Fruit fly (Drosophila melanogaster): ENCODE measurements around the gene mRpL14.

dm6 chrX:2350228-2350564 lies 5.7 kb upstream of the mRpL14 start:
- TF ChIP-seq ey (GFP tag; optimal IDR thresholded peaks at IDR 0.05) = no peak
- TF ChIP-seq h (GFP tag; optimal IDR thresholded peaks at IDR 0.05) = no peak
- no peak for TF ChIP-seq OdsH (GFP tag; optimal IDR thresholded peaks at IDR 0.05)
- no peak for TF ChIP-seq sv (GFP tag; optimal IDR thresholded peaks at IDR 0.05)
- TF ChIP-seq dmrt93B (GFP tag; optimal IDR thresholded peaks at IDR 0.05) = no peak

Data from whole organism, wandering third instar larva.